Worm (Caenorhabditis elegans) whole organism, L4 larva: ENCODE data around the gene E02H4.4.

Source experiments
- D1046.2 ChIP-seq: fragments of 200-800 bp; sonication (Bioruptor generic); IDR thresholded peaks from 2 replicates; pipeline ENCODE4 v1.3.6; 2022; ENCODE audit warnings: missing genetic modification characterization, missing compliant biosample characterization
- F10B5.3 ChIP-seq: sonication (generic microtip); optimal IDR thresholded peaks from 2 replicates; lab custom pipeline; 2016; ENCODE audit warnings: mild to moderate bottlenecking, missing genetic modification characterization, missing compliant biosample characterization
- F44E2.7 ChIP-seq: fragments of 200-800 bp; sonication (Bioruptor generic); IDR thresholded peaks from 2 replicates; pipeline ENCODE4 v2.1.2; 2022; ENCODE audit warnings: missing genetic modification characterization, missing compliant biosample characterization
- T20F7.1 ChIP-seq: fragments of 200-800 bp; sonication (Bioruptor generic); optimal IDR thresholded peaks from 2 replicates; lab custom pipeline; 2018; ENCODE audit warnings: mild to moderate bottlenecking, missing genetic modification characterization, missing compliant biosample characterization
- T26A8.4 ChIP-seq: fragments of 200-800 bp; sonication (Bioruptor generic); IDR thresholded peaks from 2 replicates; pipeline ENCODE4 v1.3.6; 2022; ENCODE audit warnings: missing genetic modification characterization, missing compliant biosample characterization
- Y105C5A.15 ChIP-seq: fragments of 200-800 bp; sonication (Bioruptor generic); IDR thresholded peaks from 2 replicates; pipeline ENCODE4 v1.3.6; 2022; ENCODE audit warnings: missing genetic modification characterization, missing compliant biosample characterization
- Y48G9A.11 ChIP-seq: fragments of 200-800 bp; sonication (Bioruptor generic); IDR thresholded peaks from 2 replicates; pipeline ENCODE4 v1.3.6; 2022; ENCODE audit warnings: missing genetic modification reagents, missing genetic modification characterization, missing compliant biosample characterization
- Y75B8A.6 ChIP-seq: fragments of 200-800 bp; sonication (Bioruptor generic); IDR thresholded peaks from 2 replicates; pipeline ENCODE4 v1.3.6; 2022; ENCODE audit warnings: missing genetic modification reagents, missing genetic modification characterization, missing compliant biosample characterization
- ZK546.5 ChIP-seq, 2 experiments: sonication (generic microtip); optimal IDR thresholded peaks; 2 replicates each; lab custom pipeline; 2017; ENCODE audit warnings: missing biosample characterization in 2 of 2, missing genetic modification characterization in 2 of 2
- aha-1 ChIP-seq: fragments of 150-350 bp; peaks from one replicate; lab custom pipeline; 2014; ENCODE audit warnings: missing biosample characterization, missing genetic modification characterization
- attf-4 ChIP-seq: sonication (generic microtip); optimal IDR thresholded peaks from 3 replicates; lab custom pipeline; 2017; ENCODE audit warnings: missing biosample characterization, missing genetic modification characterization
- ceh-20 ChIP-seq: fragments of 200-800 bp; sonication (Bioruptor generic); IDR thresholded peaks from 2 replicates; pipeline ENCODE4 v1.3.6; 2022; ENCODE audit warnings: missing genetic modification reagents, missing genetic modification characterization, missing compliant biosample characterization
- ceh-28 ChIP-seq: fragments of 150-350 bp; optimal IDR thresholded peaks from 2 replicates; lab custom pipeline; 2014; ENCODE audit warnings: missing biosample characterization, missing genetic modification reagents, missing genetic modification characterization
- ceh-32 ChIP-seq: sonication (generic microtip); optimal IDR thresholded peaks from 2 replicates; lab custom pipeline; 2016; ENCODE audit warnings: mild to moderate bottlenecking, missing genetic modification characterization, missing compliant biosample characterization; ENCODE audit not compliant: poor library complexity
- ces-1 ChIP-seq: fragments of 150-350 bp; sonication (generic microtip); optimal IDR thresholded peaks from 4 replicates; lab custom pipeline; 2014; ENCODE audit warnings: missing biosample characterization, missing genetic modification reagents, missing genetic modification characterization
- ctbp-1 ChIP-seq: fragments of 200-800 bp; sonication (Bioruptor generic); IDR thresholded peaks from 2 replicates; pipeline ENCODE4 v1.3.6; 2022; ENCODE audit warnings: missing genetic modification reagents, missing genetic modification characterization, missing compliant biosample characterization
- daf-19 ChIP-seq: fragments of 200-800 bp; sonication (Bioruptor generic); conservative IDR thresholded peaks from 2 replicates; pipeline ENCODE4 v1.3.6; 2022; ENCODE audit warnings: missing genetic modification characterization, missing compliant biosample characterization
- dmd-8 ChIP-seq: fragments of 200-800 bp; sonication (Bioruptor generic); IDR thresholded peaks from 2 replicates; pipeline ENCODE4 v1.3.6; 2022; ENCODE audit warnings: missing genetic modification characterization, missing compliant biosample characterization
- dve-1 ChIP-seq: sonication (generic microtip); optimal IDR thresholded peaks from 2 replicates; lab custom pipeline; 2017; ENCODE audit warnings: antibody characterized with exemption, mild to moderate bottlenecking, missing genetic modification characterization, missing compliant biosample characterization; ENCODE audit not compliant: insufficient read depth
- egl-43 ChIP-seq: fragments of 200-800 bp; sonication (Bioruptor generic); IDR thresholded peaks from 2 replicates; pipeline ENCODE4 v1.3.6; 2022; ENCODE audit warnings: missing genetic modification reagents, missing genetic modification characterization, missing compliant biosample characterization
- hif-1 ChIP-seq, 2 experiments: sonication (generic microtip); optimal IDR thresholded peaks; 2 replicates each; lab custom pipeline; 2016 to 2017; ENCODE audit warnings: missing compliant biosample characterization in 2 of 2, missing genetic modification characterization in 2 of 2, missing genetic modification reagents in 2 of 2, missing genotype in 2 of 2, mild to moderate bottlenecking in 1 of 2
- hlh-30 ChIP-seq: sonication (generic microtip); optimal IDR thresholded peaks from 2 replicates; lab custom pipeline; 2017; ENCODE audit warnings: antibody characterized with exemption, mild to moderate bottlenecking, missing genetic modification characterization, missing compliant biosample characterization; ENCODE audit not compliant: insufficient read depth
- lin-1 ChIP-seq: fragments of 200-800 bp; sonication (Bioruptor generic); IDR thresholded peaks from 2 replicates; pipeline ENCODE4 v1.3.6; 2022; ENCODE audit warnings: missing genetic modification reagents, missing genetic modification characterization, missing compliant biosample characterization
- lin-29 ChIP-seq: fragments of 200-800 bp; sonication (Bioruptor generic); IDR thresholded peaks from 2 replicates; pipeline ENCODE4 v1.3.6; 2022; ENCODE audit warnings: missing genetic modification reagents, missing genetic modification characterization, missing compliant biosample characterization
- lin-39 ChIP-seq: fragments of 150-350 bp; optimal IDR thresholded peaks from 2 replicates; lab custom pipeline; 2014; ENCODE audit warnings: missing biosample characterization, missing genetic modification reagents, missing genetic modification characterization
- lsy-2 ChIP-seq, 2 experiments: fragments of 150-350 bp in 1 of 2; sonication (generic microtip) in 1 of 2; optimal IDR thresholded peaks; 2 replicates each; lab custom pipeline; 2014 to 2017; ENCODE audit warnings: missing biosample characterization in 2 of 2, missing genetic modification characterization in 2 of 2
- mdl-1 ChIP-seq, 2 experiments: fragments of 150-350 bp in 1 of 2; sonication (generic microtip) in 1 of 2; optimal IDR thresholded peaks; 2 replicates each; lab custom pipeline; 2014 to 2017; ENCODE audit warnings: missing biosample characterization in 2 of 2, missing genetic modification characterization in 2 of 2
- mdt-29 ChIP-seq: fragments of 200-800 bp; sonication (Bioruptor generic); IDR thresholded peaks from 2 replicates; pipeline ENCODE4 v1.3.6; 2022; ENCODE audit warnings: missing genetic modification reagents, missing genetic modification characterization, missing compliant biosample characterization
- mep-1 ChIP-seq: fragments of 150-350 bp; sonication (generic microtip); optimal IDR thresholded peaks from 3 replicates; lab custom pipeline; 2014; ENCODE audit warnings: missing biosample characterization, missing genetic modification characterization
- mxl-2 ChIP-seq: fragments of 200-800 bp; sonication (Bioruptor generic); conservative IDR thresholded peaks from 2 replicates; pipeline ENCODE4 v1.3.6; 2022; ENCODE audit warnings: missing genetic modification reagents, missing genetic modification characterization, missing compliant biosample characterization
- mxl-3 ChIP-seq: fragments of 200-800 bp; sonication (Bioruptor generic); optimal IDR thresholded peaks from 2 replicates; lab custom pipeline; 2018; ENCODE audit warnings: mild to moderate bottlenecking, missing genetic modification characterization, missing compliant biosample characterization
- nhr-102 ChIP-seq: sonication (generic microtip); optimal IDR thresholded peaks from 2 replicates; lab custom pipeline; 2016; ENCODE audit warnings: mild to moderate bottlenecking, missing genetic modification characterization, moderate library complexity, missing compliant biosample characterization
- nhr-11 ChIP-seq: fragments of 150-350 bp; optimal IDR thresholded peaks from 2 replicates; lab custom pipeline; 2014; ENCODE audit warnings: missing biosample characterization, missing genetic modification characterization
- nhr-111 ChIP-seq: fragments of 200-800 bp; sonication (Bioruptor generic); optimal IDR thresholded peaks from 2 replicates; lab custom pipeline; 2018; ENCODE audit warnings: mild to moderate bottlenecking, missing genetic modification characterization, missing compliant biosample characterization
- nhr-237 ChIP-seq: sonication (generic microtip); optimal IDR thresholded peaks from 2 replicates; lab custom pipeline; 2017; ENCODE audit warnings: missing biosample characterization, missing genetic modification characterization
- nhr-25 ChIP-seq: sonication (generic microtip); optimal IDR thresholded peaks from 2 replicates; lab custom pipeline; 2017; ENCODE audit warnings: missing genetic modification characterization, mild to moderate bottlenecking, missing compliant biosample characterization, antibody characterized with exemption, moderate library complexity, borderline replicate concordance; ENCODE audit not compliant: insufficient read depth
- nhr-41 ChIP-seq: fragments of 200-800 bp; sonication (Bioruptor generic); IDR thresholded peaks from 2 replicates; pipeline ENCODE4 v1.3.6; 2022; ENCODE audit warnings: missing genetic modification reagents, missing genetic modification characterization, missing compliant biosample characterization
- nhr-48 ChIP-seq: sonication (generic microtip); optimal IDR thresholded peaks from 2 replicates; lab custom pipeline; 2016; ENCODE audit warnings: mild to moderate bottlenecking, missing genetic modification characterization, missing compliant biosample characterization
- nhr-6 ChIP-seq: fragments of 150-350 bp; optimal IDR thresholded peaks from 2 replicates; lab custom pipeline; 2014; ENCODE audit warnings: missing biosample characterization, missing genetic modification characterization
- pha-4 ChIP-seq, 2 experiments: fragments of 150-350 bp in 1 of 2; fragments of 200-800 bp in 1 of 2; sonication (Bioruptor generic) in 1 of 2; IDR thresholded peaks in 1 of 2; optimal IDR thresholded peaks in 1 of 2; 2 replicates each; pipeline versions ENCODE4 v1.3.6 to Lab custom; 2014 to 2022; ENCODE audit warnings: missing genetic modification characterization in 2 of 2, missing genetic modification reagents in 2 of 2, missing biosample characterization in 1 of 2, missing compliant biosample characterization in 1 of 2
- php-3 ChIP-seq: fragments of 200-800 bp; sonication (Bioruptor generic); IDR thresholded peaks from 2 replicates; pipeline ENCODE4 v1.3.6; 2022; ENCODE audit warnings: missing genetic modification reagents, missing genetic modification characterization, missing compliant biosample characterization
- pqm-1 ChIP-seq: sonication (generic microtip); optimal IDR thresholded peaks from 2 replicates; lab custom pipeline; 2017; ENCODE audit warnings: missing biosample characterization, missing genetic modification characterization
- set-16 ChIP-seq: fragments of 200-800 bp; sonication (Bioruptor generic); IDR thresholded peaks from 2 replicates; pipeline ENCODE4 v1.3.6; 2022; ENCODE audit warnings: missing genetic modification reagents, missing genetic modification characterization, missing compliant biosample characterization
- snpc-4 ChIP-seq: fragments of 150-350 bp; optimal IDR thresholded peaks from 2 replicates; lab custom pipeline; 2014; ENCODE audit warnings: missing biosample characterization, missing genetic modification characterization
- spr-3 ChIP-seq: fragments of 200-800 bp; sonication (Bioruptor generic); optimal IDR thresholded peaks from 2 replicates; lab custom pipeline; 2018; ENCODE audit warnings: mild to moderate bottlenecking, missing genetic modification characterization, missing compliant biosample characterization
- zag-1 ChIP-seq: fragments of 150-350 bp; optimal IDR thresholded peaks from 2 replicates; lab custom pipeline; 2014; ENCODE audit warnings: missing biosample characterization, missing genetic modification characterization
- zfp-2 ChIP-seq: sonication (generic microtip); optimal IDR thresholded peaks from 2 replicates; lab custom pipeline; 2016; ENCODE audit warnings: mild to moderate bottlenecking, missing genetic modification characterization, missing compliant biosample characterization
- ztf-7 ChIP-seq: fragments of 150-350 bp; optimal IDR thresholded peaks from 2 replicates; lab custom pipeline; 2014; ENCODE audit warnings: missing biosample characterization, missing genetic modification characterization

Gene E02H4.4

DNA sequence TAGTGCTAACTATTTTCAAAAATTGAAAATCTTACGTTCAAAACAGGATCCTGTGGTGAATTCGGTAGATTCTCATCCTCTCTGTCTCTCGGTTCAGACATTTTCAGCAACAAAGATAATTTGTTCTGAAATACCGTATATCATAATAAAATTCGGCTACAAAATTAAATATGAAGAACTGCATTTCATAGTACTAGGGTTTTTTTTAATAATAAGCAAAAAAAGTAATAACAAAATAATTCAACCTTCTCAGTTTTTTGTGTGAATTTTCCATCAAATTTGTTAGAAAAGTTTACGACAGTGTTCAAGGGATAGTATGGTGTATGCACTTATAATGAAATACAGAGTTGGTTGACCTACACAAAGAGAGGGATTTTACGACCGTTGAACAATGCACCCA, 34.6 kb upstream of the E02H4.4 start, which contains the start of gene K06G5.3:
Gene K06G5.3 (minus strand): TSS at position 101 of the 400 bp plus-strand sequence.
- no peak for TF ChIP-seq dmd-8 (GFP tag; lab: Robert Waterston, UW)
- no peak for TF ChIP-seq mep-1 (tag; lab: Kevin White, UChicago)
- no peak for TF ChIP-seq lin-39 (tag; lab: Kevin White, UChicago)
- no peak for TF ChIP-seq lin-1 (GFP tag; lab: Robert Waterston, UW)
- no peak for TF ChIP-seq hif-1 (tag; optimal IDR thresholded peaks at IDR 0.05; lab: Kevin White, UChicago)
- TF ChIP-seq mxl-3 (GFP tag; lab: Kevin White, UChicago): no peak
- TF ChIP-seq lsy-2 (tag; optimal IDR thresholded peaks at IDR 0.05; lab: Kevin White, UChicago): no peak
- no peak for TF ChIP-seq snpc-4 (tag; lab: Kevin White, UChicago)
- no peak for TF ChIP-seq nhr-237
- no peak for TF ChIP-seq mxl-2
- no peak for TF ChIP-seq nhr-25
- no peak for TF ChIP-seq ceh-20
- TF ChIP-seq nhr-11 (tag; lab: Kevin White, UChicago): no peak
- no peak for TF ChIP-seq mdl-1 (tag; optimal IDR thresholded peaks at IDR 0.05; lab: Kevin White, UChicago)
- no peak for TF ChIP-seq ces-1 (GFP tag; lab: Kevin White, UChicago)
- no peak for TF ChIP-seq nhr-6 (tag; lab: Kevin White, UChicago)
- TF ChIP-seq dve-1 (tag; lab: Kevin White, UChicago): no peak

ce11 chrX:14225273-14225672, 32.5 kb upstream of the E02H4.4 start, which contains the start of gene cyp-13B2:
Gene cyp-13B2, plus strand, starts transcription at chrX:14225573.
- TF ChIP-seq ceh-28: no peak
- no peak for TF ChIP-seq zag-1 (tag; lab: Kevin White, UChicago)
- TF ChIP-seq lin-29: no peak
- TF ChIP-seq lin-39 (tag; lab: Kevin White, UChicago): no peak
- no peak for TF ChIP-seq attf-4 (tag; lab: Kevin White, UChicago)
- TF ChIP-seq ceh-32 (tag; lab: Kevin White, UChicago): no peak
- no peak for TF ChIP-seq Y75B8A.6
- TF ChIP-seq aha-1 (tag; lab: Kevin White, UChicago): no peak
- TF ChIP-seq egl-43 (GFP tag; lab: Robert Waterston, UW): no peak
- TF ChIP-seq pqm-1 (tag; lab: Kevin White, UChicago): no peak
- TF ChIP-seq nhr-11 (tag; lab: Kevin White, UChicago): no peak
- TF ChIP-seq spr-3 (GFP tag; lab: Kevin White, UChicago): no peak
- no peak for TF ChIP-seq php-3 (GFP tag; lab: Robert Waterston, UW)
- no peak for TF ChIP-seq zfp-2 (tag; lab: Kevin White, UChicago)
- TF ChIP-seq daf-19 (GFP tag; lab: Robert Waterston, UW): no peak
- TF ChIP-seq nhr-111 (GFP tag; lab: Kevin White, UChicago): no peak
- no peak for TF ChIP-seq mdt-29
- TF ChIP-seq, all 104 proteins: peak for 0

ce11 chrX:14228764-14229163, 29.0 kb upstream of the E02H4.4 start:
- TF ChIP-seq F44E2.7 (no peak), hlh-30 (tag; lab: Kevin White, UChicago) (no peak), set-16 (GFP tag; lab: Robert Waterston, UW) (no peak), nhr-102 (peak; percentile 42), pha-4 (GFP tag; IDR thresholded peaks at IDR 0.05; lab: Robert Waterston, UW) (peak; percentile 71; the same call in 1 of the 2 replicates), pha-4 (tag; optimal IDR thresholded peaks at IDR 0.05; lab: Kevin White, UChicago) (no peak), nhr-41 (0 out of 2 replicates have a peak, but pooled peaks have one; percentile 25), ZK546.5 (tag; optimal IDR thresholded peaks at IDR 0.05; lab: Kevin White, UChicago) (no peak), T20F7.1 (GFP tag; lab: Kevin White, UChicago) (no peak), D1046.2 (no peak), Y105C5A.15 (peak; percentile 48; the same call in 1 of the 2 replicates), mxl-3 (GFP tag; lab: Kevin White, UChicago) (no peak), ztf-7 (tag; lab: Kevin White, UChicago) (peak; percentile 28), zag-1 (tag; lab: Kevin White, UChicago) (no peak), nhr-48 (peak; percentile 20), T26A8.4 (GFP tag; lab: Robert Waterston, UW) (no peak), F10B5.3 (no peak), attf-4 (tag; lab: Kevin White, UChicago) (no peak), ceh-20 (no peak), Y48G9A.11 (GFP tag; lab: Robert Waterston, UW) (no peak), ctbp-1 (GFP tag; lab: Robert Waterston, UW) (no peak; the same call in none of the 2 replicates)
